Worm (Caenorhabditis elegans) whole organism, young adult: ENCODE measurements around the gene Y37E11AL.12.

Experiments
- F55B11.4 ChIP-seq: sonication (generic microtip); optimal IDR thresholded peaks from 2 replicates; lab custom pipeline; 2016; ENCODE audit warnings: missing compliant biosample characterization, missing genetic modification characterization, borderline replicate concordance; ENCODE audit not compliant: insufficient read depth
- Y67H2A.10 ChIP-seq: fragments of 200-800 bp; sonication (Bioruptor generic); conservative IDR thresholded peaks from 2 replicates; pipeline ENCODE4 v1.3.6; 2022; ENCODE audit warnings: missing genetic modification reagents, missing genetic modification characterization, missing compliant biosample characterization
- ama-1 ChIP-seq, 3 experiments: fragments of 150-350 bp in 1 of 3; sonication (generic microtip) in 2 of 3; optimal IDR thresholded peaks; 2 replicates each; lab custom pipeline; 2014 to 2018; ENCODE audit warnings: missing biosample characterization in 2 of 3, missing genetic modification characterization in 2 of 3, missing genetic modification reagents in 2 of 3
- aptf-2 ChIP-seq: fragments of 200-800 bp; sonication (Bioruptor generic); conservative IDR thresholded peaks from 2 replicates; pipeline ENCODE4 v1.3.6; 2022; ENCODE audit warnings: missing genetic modification reagents, missing genetic modification characterization, missing compliant biosample characterization
- hrde-1 ChIP-seq: sonication (generic microtip); optimal IDR thresholded peaks from 2 replicates; lab custom pipeline; 2016; ENCODE audit warnings: missing genetic modification characterization, mild to moderate bottlenecking, missing compliant biosample characterization, moderate library complexity, missing genotype, missing genetic modification reagents, borderline replicate concordance
- lin-54 ChIP-seq: fragments of 200-800 bp; sonication (Bioruptor generic); optimal IDR thresholded peaks from 2 replicates; lab custom pipeline; 2018; ENCODE audit warnings: mild to moderate bottlenecking, missing genetic modification characterization, missing compliant biosample characterization
- lir-1 ChIP-seq: fragments of 200-800 bp; sonication (Bioruptor generic); conservative IDR thresholded peaks from 2 replicates; pipeline ENCODE4 v1.3.6; 2022; ENCODE audit warnings: missing genetic modification reagents, missing genetic modification characterization, missing compliant biosample characterization
- madf-10 ChIP-seq: sonication (generic microtip); optimal IDR thresholded peaks from 2 replicates; lab custom pipeline; 2016; ENCODE audit warnings: mild to moderate bottlenecking, missing genetic modification characterization, missing compliant biosample characterization
- mcd-1 ChIP-seq: fragments of 200-800 bp; sonication (Bioruptor generic); IDR thresholded peaks from 2 replicates; pipeline ENCODE4 v1.3.6; 2022; ENCODE audit warnings: missing genetic modification reagents, missing genetic modification characterization, missing compliant biosample characterization
- nhr-179 ChIP-seq: sonication (generic microtip); optimal IDR thresholded peaks from 2 replicates; lab custom pipeline; 2016; ENCODE audit warnings: mild to moderate bottlenecking, missing genetic modification characterization, missing compliant biosample characterization
- sea-2 ChIP-seq: fragments of 200-800 bp; sonication (Bioruptor generic); IDR thresholded peaks from 2 replicates; pipeline ENCODE4 v1.3.6; 2022; ENCODE audit warnings: missing genetic modification characterization, missing compliant biosample characterization
- unc-62 ChIP-seq: fragments of 150-350 bp; optimal IDR thresholded peaks from 2 replicates; lab custom pipeline; 2014; ENCODE audit warnings: missing biosample characterization, missing genetic modification reagents, missing genetic modification characterization
- xnd-1 ChIP-seq: sonication (generic microtip); optimal IDR thresholded peaks from 2 replicates; lab custom pipeline; 2016; ENCODE audit warnings: missing genotype, missing genetic modification reagents, missing genetic modification characterization, missing compliant biosample characterization

- TF ChIP-seq unc-62 (GFP tag; lab: Kevin White, UChicago), result no peak
- 0 out of 2 replicates have a peak, but pooled peaks have one; percentile 12 for TF ChIP-seq mcd-1 (GFP tag; lab: Robert Waterston, UW)
- TF ChIP-seq sea-2 (GFP tag; lab: Robert Waterston, UW), result no peak
- TF ChIP-seq ama-1 (optimal IDR thresholded peaks at IDR 0.05; lab: Kevin White, UChicago), result no peak
- TF ChIP-seq ama-1 (GFP tag; optimal IDR thresholded peaks at IDR 0.05; lab: Kevin White, UChicago), result no peak
- TF ChIP-seq F55B11.4, result no peak
- no peak for TF ChIP-seq xnd-1 (tag; lab: Kevin White, UChicago)
- TF ChIP-seq Y67H2A.10 (GFP tag; lab: Robert Waterston, UW), result no peak
- TF ChIP-seq nhr-179 (tag; lab: Kevin White, UChicago), result no peak
- no peak for TF ChIP-seq madf-10 (tag; lab: Kevin White, UChicago)
- no peak; the same call in 1 of the 2 replicates for TF ChIP-seq lir-1
- TF ChIP-seq aptf-2 (GFP tag; lab: Robert Waterston, UW), result no peak
- no peak for TF ChIP-seq hrde-1
- TF ChIP-seq lin-54 (GFP tag; lab: Kevin White, UChicago), result no peak
These were observed 42.0 kb upstream of the Y37E11AL.12 start, which contains the start of gene siah-1 for ce11 chrIV:3743748-3744147.
